Worm (Caenorhabditis elegans) whole organism, late embryonic: ENCODE data around the gene pus-1.

ENCODE experiments used
- F13H6.1 ChIP-seq: sonication (generic microtip); optimal IDR thresholded peaks from 2 replicates; lab custom pipeline; 2016; ENCODE audit warnings: missing genetic modification characterization, missing compliant biosample characterization
- K02D7.2 ChIP-seq: sonication (generic microtip); optimal IDR thresholded peaks from 2 replicates; lab custom pipeline; 2017; ENCODE audit warnings: mild to moderate bottlenecking, missing genetic modification characterization, missing compliant biosample characterization
- K09A11.1 ChIP-seq: sonication (generic microtip); optimal IDR thresholded peaks from 2 replicates; lab custom pipeline; 2017; ENCODE audit warnings: antibody characterized with exemption, mild to moderate bottlenecking, missing genetic modification characterization, missing compliant biosample characterization; ENCODE audit not compliant: insufficient read depth
- ama-1 ChIP-seq: fragments of 150-350 bp; optimal IDR thresholded peaks from 2 replicates; lab custom pipeline; 2014
- ceh-14 ChIP-seq: sonication (generic microtip); optimal IDR thresholded peaks from 2 replicates; lab custom pipeline; 2016; ENCODE audit warnings: missing genotype, missing genetic modification characterization, missing compliant biosample characterization
- ceh-2 ChIP-seq: sonication (generic microtip); optimal IDR thresholded peaks from 2 replicates; lab custom pipeline; 2016; ENCODE audit warnings: missing genotype, missing genetic modification characterization, missing compliant biosample characterization
- ceh-48 ChIP-seq: sonication (generic microtip); optimal IDR thresholded peaks from 2 replicates; lab custom pipeline; 2016; ENCODE audit warnings: missing genetic modification characterization, inconsistent platforms, missing compliant biosample characterization
- ceh-6 ChIP-seq: fragments of 200-800 bp; sonication (Bioruptor generic); optimal IDR thresholded peaks from 2 replicates; lab custom pipeline; 2018; ENCODE audit warnings: mild to moderate bottlenecking, missing genetic modification characterization, missing compliant biosample characterization
- ceh-9 ChIP-seq: sonication (generic microtip); optimal IDR thresholded peaks from 2 replicates; lab custom pipeline; 2016; ENCODE audit warnings: mild to moderate bottlenecking, missing genetic modification characterization, inconsistent platforms, missing compliant biosample characterization
- che-1 ChIP-seq: sonication (generic microtip); optimal IDR thresholded peaks from 2 replicates; lab custom pipeline; 2016; ENCODE audit warnings: mild to moderate bottlenecking, missing genetic modification characterization, missing compliant biosample characterization
- dmd-4 ChIP-seq: sonication (generic microtip); optimal IDR thresholded peaks from 2 replicates; lab custom pipeline; 2016; ENCODE audit warnings: borderline replicate concordance, missing genetic modification characterization, missing compliant biosample characterization
- elt-2 ChIP-seq: sonication (generic microtip); optimal IDR thresholded peaks from 2 replicates; lab custom pipeline; 2016; ENCODE audit warnings: missing genetic modification reagents, missing genetic modification characterization, missing compliant biosample characterization
- elt-4 ChIP-seq: sonication (generic microtip); optimal IDR thresholded peaks from 2 replicates; lab custom pipeline; 2016; ENCODE audit warnings: missing genetic modification characterization, missing compliant biosample characterization
- ets-4 ChIP-seq: sonication (generic microtip); optimal IDR thresholded peaks from 2 replicates; lab custom pipeline; 2016; ENCODE audit warnings: missing genetic modification characterization, missing compliant biosample characterization
- eyg-1 ChIP-seq: sonication (generic microtip); optimal IDR thresholded peaks from 2 replicates; lab custom pipeline; 2016; ENCODE audit warnings: missing genotype, missing genetic modification characterization, missing compliant biosample characterization
- fax-1 ChIP-seq: sonication (generic microtip); optimal IDR thresholded peaks from 2 replicates; lab custom pipeline; 2016; ENCODE audit warnings: missing genotype, missing genetic modification characterization, missing compliant biosample characterization
- fkh-10 ChIP-seq: fragments of 150-350 bp; optimal IDR thresholded peaks from 2 replicates; lab custom pipeline; 2014; ENCODE audit warnings: missing biosample characterization, missing genetic modification reagents, missing genetic modification characterization
- hlh-13 ChIP-seq: fragments of 200-800 bp; sonication (Bioruptor generic); optimal IDR thresholded peaks from 2 replicates; lab custom pipeline; 2018; ENCODE audit warnings: mild to moderate bottlenecking, missing genetic modification characterization, missing compliant biosample characterization
- hlh-15 ChIP-seq: sonication (generic microtip); optimal IDR thresholded peaks from 2 replicates; lab custom pipeline; 2016; ENCODE audit warnings: missing genetic modification characterization, missing compliant biosample characterization
- hlh-30 ChIP-seq: sonication (generic microtip); optimal IDR thresholded peaks from 2 replicates; lab custom pipeline; 2017; ENCODE audit warnings: antibody characterized with exemption, missing genetic modification characterization, missing compliant biosample characterization; ENCODE audit not compliant: insufficient read depth
- lim-6 ChIP-seq: sonication (generic microtip); optimal IDR thresholded peaks from 2 replicates; lab custom pipeline; 2016; ENCODE audit warnings: missing genetic modification characterization, missing compliant biosample characterization
- madf-2 ChIP-seq: sonication (generic microtip); optimal IDR thresholded peaks from 2 replicates; lab custom pipeline; 2017; ENCODE audit warnings: missing genetic modification characterization, missing compliant biosample characterization
- mec-3 ChIP-seq: sonication (generic microtip); optimal IDR thresholded peaks from 2 replicates; lab custom pipeline; 2016; ENCODE audit warnings: borderline replicate concordance, missing genetic modification characterization, missing compliant biosample characterization
- nhr-232 ChIP-seq: sonication (generic microtip); optimal IDR thresholded peaks from 2 replicates; lab custom pipeline; 2016; ENCODE audit warnings: missing genetic modification characterization, missing compliant biosample characterization
- npax-4 ChIP-seq: sonication (generic microtip); optimal IDR thresholded peaks from 2 replicates; lab custom pipeline; 2016; ENCODE audit warnings: missing genetic modification characterization, missing compliant biosample characterization
- pag-3 ChIP-seq: sonication (generic microtip); optimal IDR thresholded peaks from 2 replicates; lab custom pipeline; 2016; ENCODE audit warnings: missing compliant biosample characterization, missing genetic modification characterization, borderline replicate concordance
- pat-9 ChIP-seq: fragments of 200-800 bp; sonication (Bioruptor generic); optimal IDR thresholded peaks from 2 replicates; lab custom pipeline; 2018; ENCODE audit warnings: mild to moderate bottlenecking, missing genetic modification characterization, moderate library complexity, missing compliant biosample characterization
- pha-2 ChIP-seq: sonication (generic microtip); optimal IDR thresholded peaks from 2 replicates; lab custom pipeline; 2017; ENCODE audit warnings: mild to moderate bottlenecking, missing genetic modification characterization, missing compliant biosample characterization
- pqm-1 ChIP-seq: sonication (generic microtip); optimal IDR thresholded peaks from 2 replicates; lab custom pipeline; 2016; ENCODE audit warnings: missing genetic modification characterization, missing compliant biosample characterization
- pros-1 ChIP-seq: fragments of 150-350 bp; optimal IDR thresholded peaks from 2 replicates; lab custom pipeline; 2014; ENCODE audit warnings: missing biosample characterization, missing genetic modification reagents, missing genetic modification characterization
- ref-2 ChIP-seq: sonication (generic microtip); optimal IDR thresholded peaks from 2 replicates; lab custom pipeline; 2016; ENCODE audit warnings: missing genetic modification characterization, missing compliant biosample characterization
- rnt-1 ChIP-seq: sonication (generic microtip); optimal IDR thresholded peaks from 2 replicates; lab custom pipeline; 2016; ENCODE audit warnings: missing genetic modification characterization, missing compliant biosample characterization
- sox-4 ChIP-seq: sonication (generic microtip); optimal IDR thresholded peaks from 2 replicates; lab custom pipeline; 2017; ENCODE audit warnings: mild to moderate bottlenecking, missing genetic modification characterization, inconsistent platforms, missing compliant biosample characterization
- syd-9 ChIP-seq: sonication (generic microtip); optimal IDR thresholded peaks from 2 replicates; lab custom pipeline; 2016; ENCODE audit warnings: mild to moderate bottlenecking, missing genetic modification characterization, moderate library complexity, missing compliant biosample characterization
- tbx-7 ChIP-seq: sonication (generic microtip); optimal IDR thresholded peaks from 2 replicates; lab custom pipeline; 2016; ENCODE audit warnings: missing genotype, missing genetic modification characterization, missing compliant biosample characterization
- ttx-3 ChIP-seq: sonication (generic microtip); optimal IDR thresholded peaks from 2 replicates; lab custom pipeline; 2016; ENCODE audit warnings: missing genetic modification reagents, missing genetic modification characterization, missing compliant biosample characterization
- unc-55 ChIP-seq: sonication (generic microtip); optimal IDR thresholded peaks from 2 replicates; lab custom pipeline; 2017; ENCODE audit warnings: missing biosample characterization, missing genetic modification reagents, missing genetic modification characterization
- unc-86 ChIP-seq: sonication (generic microtip); optimal IDR thresholded peaks from 2 replicates; lab custom pipeline; 2016; ENCODE audit warnings: missing genetic modification characterization, missing compliant biosample characterization
- ztf-16 ChIP-seq: sonication (generic microtip); optimal IDR thresholded peaks from 2 replicates; lab custom pipeline; 2017; ENCODE audit warnings: missing genetic modification characterization, missing compliant biosample characterization

Gene pus-1

ce11 chrV:16831310-16831709 is 36.6 kb upstream of the pus-1 start:
- TF ChIP-seq fax-1 (tag; lab: Kevin White, UChicago) (no peak), K09A11.1 (tag; lab: Kevin White, UChicago) (no peak), pros-1 (no peak), eyg-1 (tag; lab: Kevin White, UChicago) (no peak), mec-3 (tag; lab: Kevin White, UChicago) (no peak), npax-4 (tag; lab: Kevin White, UChicago) (no peak), che-1 (tag; lab: Kevin White, UChicago) (no peak), elt-4 (no peak), rnt-1 (tag; lab: Kevin White, UChicago) (no peak), ets-4 (tag; lab: Kevin White, UChicago) (no peak)

- no peak for TF ChIP-seq npax-4 (tag; lab: Kevin White, UChicago)
- no peak for TF ChIP-seq ztf-16 (tag; lab: Kevin White, UChicago)
- no peak for TF ChIP-seq ceh-48 (tag; lab: Kevin White, UChicago)
- TF ChIP-seq ceh-6 (GFP tag; lab: Kevin White, UChicago), result no peak
- TF ChIP-seq che-1 (tag; lab: Kevin White, UChicago), result no peak
- TF ChIP-seq ama-1, result no peak
- TF ChIP-seq syd-9 (tag; lab: Kevin White, UChicago), result no peak
- TF ChIP-seq elt-4, result no peak
- TF ChIP-seq hlh-30, result no peak
- no peak for TF ChIP-seq hlh-13
- no peak for TF ChIP-seq ceh-14 (tag; lab: Kevin White, UChicago)
- no peak for TF ChIP-seq madf-2 (tag; lab: Kevin White, UChicago)
- TF ChIP-seq F13H6.1 (tag; lab: Kevin White, UChicago), result no peak
- no peak for TF ChIP-seq elt-2 (tag; lab: Kevin White, UChicago)
- TF ChIP-seq ttx-3 (tag; lab: Kevin White, UChicago), result no peak
- no peak for TF ChIP-seq K02D7.2
- TF ChIP-seq ceh-2, result no peak
- TF ChIP-seq sox-4 (tag; lab: Kevin White, UChicago), result no peak
- no peak for TF ChIP-seq dmd-4
Observed at ce11 chrV:16829396-16829795, 34.6 kb upstream of the pus-1 start, which contains the start of gene srh-214. Gene srh-214 (minus strand): TSS chrV:16829755.

ce11 chrV:16827485-16827884 is 32.7 kb upstream of the pus-1 start, which contains the start of gene srh-216:
Gene srh-216 (minus strand): TSS chrV:16827585.
- TF ChIP-seq unc-55 (GFP tag; lab: Kevin White, UChicago), result no peak
- TF ChIP-seq hlh-30, result no peak
- no peak for TF ChIP-seq pqm-1 (tag; lab: Kevin White, UChicago)

- no peak for TF ChIP-seq syd-9 (tag; lab: Kevin White, UChicago)
- no peak for TF ChIP-seq tbx-7 (tag; lab: Kevin White, UChicago)
- TF ChIP-seq ceh-6 (GFP tag; lab: Kevin White, UChicago), result no peak
- TF ChIP-seq eyg-1 (tag; lab: Kevin White, UChicago), result no peak
Observed at ce11 chrV:16821270-16821737, 26.6 kb upstream of the pus-1 start, which contains the start of gene T20B3.14. Gene T20B3.14 (minus strand): TSS chrV:16821320.

DNA sequence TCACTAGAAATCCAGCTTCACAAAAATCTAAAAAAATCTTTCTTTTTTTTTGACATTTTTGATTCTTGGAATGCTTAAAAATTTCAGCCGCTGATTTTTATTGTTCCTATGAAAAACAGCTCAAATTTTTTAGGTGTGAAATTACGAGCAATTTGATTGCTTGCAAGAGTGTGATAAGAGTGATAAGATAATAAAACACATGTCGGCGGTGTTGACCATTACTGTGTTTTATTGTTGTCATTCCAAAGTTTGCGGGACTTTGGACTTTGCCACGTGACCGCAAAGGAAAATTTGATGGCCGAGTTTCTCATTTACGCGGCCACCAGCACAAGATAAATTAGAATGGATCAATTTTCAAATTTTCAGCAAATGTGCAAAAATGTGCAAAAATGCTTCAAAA is 22.0 kb upstream of the pus-1 start:
- TF ChIP-seq hlh-30 (peak; percentile 6), pha-2 (no peak), hlh-15 (tag; lab: Kevin White, UChicago) (no peak), unc-55 (GFP tag; lab: Kevin White, UChicago) (no peak), elt-2 (tag; lab: Kevin White, UChicago) (peak; percentile 88), ets-4 (tag; lab: Kevin White, UChicago) (no peak)

ce11 chrV:16815261-16815660 is 20.5 kb upstream of the pus-1 start, which contains the start of gene T20B3.1:
Gene T20B3.1 (plus strand): TSS chrV:16815561.
- no peak for TF ChIP-seq unc-86 (tag; lab: Kevin White, UChicago)
- TF ChIP-seq lim-6 (tag; lab: Kevin White, UChicago), result no peak
- TF ChIP-seq ceh-48 (tag; lab: Kevin White, UChicago), result no peak
- TF ChIP-seq hlh-15 (tag; lab: Kevin White, UChicago), result no peak
- no peak for TF ChIP-seq pqm-1 (tag; lab: Kevin White, UChicago)
- no peak for TF ChIP-seq ref-2
- no peak for TF ChIP-seq nhr-232
- TF ChIP-seq pat-9 (tag; lab: Kevin White, UChicago), result no peak
- TF ChIP-seq ceh-2, result no peak
- no peak for TF ChIP-seq pha-2
- TF ChIP-seq ceh-9 (tag; lab: Kevin White, UChicago), result no peak
- TF ChIP-seq K02D7.2, result no peak
- no peak for TF ChIP-seq pag-3
- no peak for TF ChIP-seq ttx-3 (tag; lab: Kevin White, UChicago)
- TF ChIP-seq fkh-10, result no peak
